Fruit fly (Drosophila melanogaster) whole organism, embryonic: ENCODE results near the gene EAChm.

Experiments
- CG11723 ChIP-seq: fragments of 200-800 bp; sonication (Bioruptor generic); optimal IDR thresholded peaks from 2 replicates; lab custom pipeline; 2017; ENCODE audit warnings: missing biosample characterization, mild to moderate bottlenecking, missing genetic modification characterization
- CG15073 ChIP-seq: fragments of 200-800 bp; sonication (Bioruptor generic); optimal IDR thresholded peaks from 2 replicates; lab custom pipeline; 2016; ENCODE audit warnings: missing biosample characterization, missing genetic modification characterization
- CG17802 ChIP-seq: fragments of 200-800 bp; sonication (Bioruptor generic); optimal IDR thresholded peaks from 2 replicates; lab custom pipeline; 2018; ENCODE audit warnings: missing biosample characterization, mild to moderate bottlenecking, missing genetic modification characterization, moderate library complexity
- CG4707 ChIP-seq: fragments of 200-800 bp; sonication (Bioruptor generic); optimal IDR thresholded peaks from 2 replicates; lab custom pipeline; 2018; ENCODE audit warnings: missing biosample characterization, mild to moderate bottlenecking, missing genetic modification characterization, moderate library complexity
- CG5180 ChIP-seq: fragments of 200-800 bp; sonication (Bioruptor generic); optimal IDR thresholded peaks from 3 replicates; lab custom pipeline; 2017; ENCODE audit warnings: missing biosample characterization, missing genetic modification characterization, mild to moderate bottlenecking, moderate library complexity, missing genetic modification reagents
- CG7839 ChIP-seq: fragments of 200-800 bp; sonication (Bioruptor generic); optimal IDR thresholded peaks from 3 replicates; lab custom pipeline; 2018; ENCODE audit warnings: missing biosample characterization, mild to moderate bottlenecking, missing genetic modification characterization, moderate library complexity
- Hr3 ChIP-seq: fragments of 200-800 bp; sonication (Bioruptor generic); optimal IDR thresholded peaks from 3 replicates; lab custom pipeline; 2016; ENCODE audit warnings: missing biosample characterization, missing genetic modification characterization
- MBD-R2 ChIP-seq: fragments of 200-800 bp; sonication (Bioruptor generic); IDR thresholded peaks from 2 replicates; pipeline ENCODE4 v1.3.6; 2022; ENCODE audit warnings: missing biosample characterization, missing genetic modification characterization
- abd-A ChIP-seq: fragments of 200-800 bp; sonication (Bioruptor generic); optimal IDR thresholded peaks from 3 replicates; lab custom pipeline; 2019; ENCODE audit warnings: missing biosample characterization, mild to moderate bottlenecking, missing genetic modification characterization, moderate library complexity
- br ChIP-seq: fragments of >200 bp; optimal IDR thresholded peaks from 2 replicates; lab custom pipeline; 2017
- btn ChIP-seq: fragments of 200-800 bp; sonication (Bioruptor generic); optimal IDR thresholded peaks from 2 replicates; lab custom pipeline; 2016; ENCODE audit warnings: missing biosample characterization, missing genetic modification characterization
- exex ChIP-seq: fragments of 200-800 bp; sonication (Bioruptor generic); optimal IDR thresholded peaks from 4 replicates; lab custom pipeline; 2018; ENCODE audit warnings: missing biosample characterization, mild to moderate bottlenecking, missing genetic modification characterization, moderate library complexity
- onecut ChIP-seq: fragments of 200-800 bp; sonication (Bioruptor generic); IDR thresholded peaks from 2 replicates; pipeline ENCODE4 v1.3.6; 2022; ENCODE audit warnings: missing biosample characterization, missing genetic modification characterization
- pzg ChIP-seq: fragments of 200-800 bp; sonication (Bioruptor generic); optimal IDR thresholded peaks from 3 replicates; lab custom pipeline; 2018; ENCODE audit warnings: missing biosample characterization, mild to moderate bottlenecking, missing genetic modification characterization, moderate library complexity

- TF ChIP-seq abd-A (no peak), exex (tag; lab: Kevin White, UChicago) (no peak), btn (no peak), br (lab: Kevin White, UChicago) (no peak), CG4707 (GFP tag; lab: Kevin White, UChicago) (no peak), CG17802 (tag; lab: Kevin White, UChicago) (no peak), CG7839 (tag; lab: Kevin White, UChicago) (no peak), MBD-R2 (GFP tag; lab: Robert Waterston, UW) (no peak), CG15073 (GFP tag; lab: Kevin White, UChicago) (no peak), CG5180 (GFP tag; lab: Kevin White, UChicago) (no peak), Hr3 (no peak), onecut (GFP tag; lab: Robert Waterston, UW) (no peak), pzg (GFP tag; lab: Kevin White, UChicago) (no peak), CG11723 (no peak)
Measured at dm6 chr3L:15054035-15054434, 542 bp upstream of the EAChm start, which contains the start of gene CG18649.
